Worm (Caenorhabditis elegans): ENCODE measurements around the gene dylt-2.

DNA sequence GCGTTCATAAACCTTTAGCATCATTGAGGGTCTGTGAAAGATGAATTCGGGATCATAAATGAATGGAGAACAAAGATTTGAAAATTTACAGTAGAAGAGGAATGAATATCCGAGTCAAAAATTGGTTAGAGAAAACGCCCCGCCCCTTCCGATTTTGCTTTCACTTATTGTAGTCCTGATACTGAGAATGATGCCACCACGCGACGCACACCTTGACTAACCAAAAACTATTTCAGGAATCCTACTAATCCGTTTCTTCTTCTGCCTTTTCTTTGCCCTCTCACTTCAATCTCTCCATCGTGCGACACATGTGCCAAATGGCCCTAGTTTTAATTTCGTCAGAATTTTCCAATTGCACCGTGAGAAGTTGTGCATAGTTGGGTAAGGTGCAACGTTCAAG lies 23.5 kb upstream of the dylt-2 start:
- TF ChIP-seq flt-1 (GFP tag; IDR thresholded peaks at IDR 0.05) (no peak), ref-1 (GFP tag; conservative IDR thresholded peaks at IDR 0.05) (no peak), T22C8.4 (GFP tag; IDR thresholded peaks at IDR 0.05) (no peak), klf-2 (GFP tag; conservative IDR thresholded peaks at IDR 0.05) (no peak)
